Worm (Caenorhabditis elegans): ENCODE measurements around the gene F49C12.4.

F49C12.4 gene

DNA sequence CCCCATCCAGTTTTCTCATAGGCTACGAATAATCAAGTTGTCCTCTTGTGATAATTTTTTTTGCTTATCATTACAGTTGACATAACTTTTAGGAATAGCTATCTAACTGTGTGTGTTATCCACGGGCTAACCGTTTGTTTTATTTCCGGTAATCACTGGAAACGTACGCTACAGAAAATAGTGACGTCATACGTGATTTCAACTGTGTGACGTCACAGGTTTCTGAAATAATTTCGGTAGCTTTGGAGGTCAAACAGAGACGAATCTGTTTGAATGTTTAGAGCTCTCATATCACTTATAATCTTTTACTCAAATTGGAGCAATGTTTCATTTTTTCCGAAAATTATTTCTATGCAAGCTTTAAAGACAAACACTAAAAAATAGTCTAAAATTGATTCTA lies 47.0 kb downstream of the F49C12.4 start:
- no peak for TF ChIP-seq hif-1 (tag; optimal IDR thresholded peaks at IDR 0.05)
- peak; percentile 76 for TF ChIP-seq aha-1 (tag)

DNA sequence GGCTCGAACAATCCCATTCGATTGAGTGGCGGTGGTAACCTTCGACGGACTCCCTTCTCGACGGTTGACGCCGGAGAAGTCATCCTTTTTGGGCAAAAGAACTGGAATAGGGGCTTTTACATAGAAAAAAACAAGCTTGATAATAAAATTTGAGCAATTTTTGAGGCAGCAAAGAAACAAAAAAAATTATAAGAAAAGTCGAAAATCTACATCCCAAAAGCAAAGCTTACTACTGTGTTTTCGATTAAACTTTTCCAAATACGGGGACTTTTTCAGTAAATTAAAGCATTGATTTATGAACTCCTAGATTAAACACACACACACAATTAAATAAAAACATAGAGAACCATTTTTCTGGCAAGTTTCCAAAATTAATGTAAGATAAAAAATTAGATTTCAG lies 47.9 kb downstream of the F49C12.4 start, which contains the start of gene Y11D7A.9:
Gene Y11D7A.9 (minus strand): TSS at position 101 of the 400 bp plus-strand sequence.
- no peak for TF ChIP-seq dmd-8 (GFP tag; IDR thresholded peaks at IDR 0.05)
- TF ChIP-seq Y5F2A.4 (GFP tag; optimal IDR thresholded peaks at IDR 0.05) = no peak
- TF ChIP-seq duxl-1 (tag; optimal IDR thresholded peaks at IDR 0.05; ENCODE audit: poor library complexity) = no peak
- no peak for TF ChIP-seq jun-1 (tag; optimal IDR thresholded peaks at IDR 0.05)
- no peak for TF ChIP-seq daf-19 (GFP tag; conservative IDR thresholded peaks at IDR 0.05)
- TF ChIP-seq unc-130 (GFP tag; optimal IDR thresholded peaks at IDR 0.05) = no peak
- TF ChIP-seq mdt-29 (GFP tag; IDR thresholded peaks at IDR 0.05) = no peak
- TF ChIP-seq ceh-44 (GFP tag; IDR thresholded peaks at IDR 0.05) = no peak
- no peak for TF ChIP-seq R02D3.7 (tag; optimal IDR thresholded peaks at IDR 0.05)
- no peak for TF ChIP-seq saeg-2 (GFP tag; IDR thresholded peaks at IDR 0.05)
- TF ChIP-seq lin-1 (GFP tag; IDR thresholded peaks at IDR 0.05) = no peak
- no peak for TF ChIP-seq zag-1 (tag; optimal IDR thresholded peaks at IDR 0.05)
- TF ChIP-seq F10B5.3 (tag; optimal IDR thresholded peaks at IDR 0.05) = no peak
- TF ChIP-seq egl-43 (GFP tag; IDR thresholded peaks at IDR 0.05) = no peak

Data from whole organism, L4 larva.